Worm (Caenorhabditis elegans): Measurements from ENCODE around the gene fbxb-61.

The fbxb-61 gene

ce11 chrV:19282314-19282713 is 21.6 kb upstream of the fbxb-61 start, which contains the start of gene fbxb-117:
Gene fbxb-117, plus strand, starts transcription at chrV:19282614.
- TF ChIP-seq ceh-9 (tag; optimal IDR thresholded peaks at IDR 0.05) = no peak

- TF ChIP-seq nfya-1 (tag; optimal IDR thresholded peaks at IDR 0.05; ENCODE audit: insufficient read depth) (no peak), nhr-11 (tag; optimal IDR thresholded peaks at IDR 0.05) (no peak), nhr-25 (tag; optimal IDR thresholded peaks at IDR 0.05) (no peak), ceh-16 (tag; optimal IDR thresholded peaks at IDR 0.05) (no peak), nhr-237 (tag; optimal IDR thresholded peaks at IDR 0.05) (no peak), nhr-12 (tag; optimal IDR thresholded peaks at IDR 0.05) (no peak), ceh-82 (tag; optimal IDR thresholded peaks at IDR 0.05) (no peak), jun-1 (tag; optimal IDR thresholded peaks at IDR 0.05) (no peak), ceh-9 (tag; optimal IDR thresholded peaks at IDR 0.05) (no peak), daf-12 (tag; optimal IDR thresholded peaks at IDR 0.05) (no peak), mdl-1 (tag; optimal IDR thresholded peaks at IDR 0.05) (no peak)
These were observed 18.0 kb upstream of the fbxb-61 start for ce11 chrV:19285921-19286320.

- TF ChIP-seq nhr-28 (tag; optimal IDR thresholded peaks at IDR 0.05) (no peak), fos-1 (tag; optimal IDR thresholded peaks at IDR 0.05) (no peak), nhr-43 (tag; optimal IDR thresholded peaks at IDR 0.05; ENCODE audit: poor library complexity, severe bottlenecking) (no peak), nhr-23 (tag; optimal IDR thresholded peaks at IDR 0.05) (no peak), nhr-237 (tag; optimal IDR thresholded peaks at IDR 0.05) (no peak), R02D3.7 (tag; optimal IDR thresholded peaks at IDR 0.05) (no peak), ztf-4 (tag; optimal IDR thresholded peaks at IDR 0.05) (no peak), zag-1 (tag; optimal IDR thresholded peaks at IDR 0.05) (no peak), sea-2 (GFP tag; optimal IDR thresholded peaks at IDR 0.05) (no peak), nhr-67 (tag; optimal IDR thresholded peaks at IDR 0.05) (no peak), jun-1 (tag; optimal IDR thresholded peaks at IDR 0.05) (no peak), unc-39 (tag; optimal IDR thresholded peaks at IDR 0.05) (no peak), lin-39 (tag; optimal IDR thresholded peaks at IDR 0.05) (no peak), snpc-4 (tag; optimal IDR thresholded peaks at IDR 0.05) (no peak), nhr-11 (tag; optimal IDR thresholded peaks at IDR 0.05) (no peak), nhr-25 (tag; optimal IDR thresholded peaks at IDR 0.05) (no peak), ama-1 (optimal IDR thresholded peaks at IDR 0.05) (no peak), nhr-76 (tag; optimal IDR thresholded peaks at IDR 0.05) (no peak)
These were observed 15.7 kb upstream of the fbxb-61 start, which contains the start of the genes F55C9.3 and fbxb-57 for ce11 chrV:19288073-19288805. Gene F55C9.3, minus strand, starts transcription at chrV:19288173. Gene fbxb-57, plus strand, starts transcription at chrV:19288755.

- no peak for TF ChIP-seq nhr-67 (tag; optimal IDR thresholded peaks at IDR 0.05)
- TF ChIP-seq egl-27 (tag; optimal IDR thresholded peaks at IDR 0.05) = no peak
- no peak for TF ChIP-seq fkh-10 (GFP tag; optimal IDR thresholded peaks at IDR 0.05)
- TF ChIP-seq ceh-9 (tag; optimal IDR thresholded peaks at IDR 0.05) = no peak
- no peak for TF ChIP-seq nhr-237 (tag; optimal IDR thresholded peaks at IDR 0.05)
- TF ChIP-seq elt-3 (tag; optimal IDR thresholded peaks at IDR 0.05) = no peak
- no peak for TF ChIP-seq R02D3.7 (tag; optimal IDR thresholded peaks at IDR 0.05)
- no peak for TF ChIP-seq tbx-2 (tag; optimal IDR thresholded peaks at IDR 0.05)
- no peak for TF ChIP-seq ztf-11 (tag; optimal IDR thresholded peaks at IDR 0.05)
- no peak for TF ChIP-seq hmg-11 (tag; optimal IDR thresholded peaks at IDR 0.05)
- TF ChIP-seq ama-1 (optimal IDR thresholded peaks at IDR 0.05) = no peak
- TF ChIP-seq aly-2 (tag; optimal IDR thresholded peaks at IDR 0.05) = no peak
- TF ChIP-seq nhr-77 (tag; optimal IDR thresholded peaks at IDR 0.05) = no peak
- no peak for TF ChIP-seq ceh-82 (tag; optimal IDR thresholded peaks at IDR 0.05)
- TF ChIP-seq nhr-28 (tag; optimal IDR thresholded peaks at IDR 0.05) = no peak
- no peak for TF ChIP-seq egl-5 (tag; optimal IDR thresholded peaks at IDR 0.05)
These were observed 10.9 kb upstream of the fbxb-61 start, which contains the start of gene F55C9.5 for ce11 chrV:19293025-19293424. Gene F55C9.5, minus strand, starts transcription at chrV:19293125.

- no peak for TF ChIP-seq nhr-25 (tag; optimal IDR thresholded peaks at IDR 0.05)
- TF ChIP-seq fkh-10 (GFP tag; optimal IDR thresholded peaks at IDR 0.05) = no peak
- no peak for TF ChIP-seq sea-2 (GFP tag; optimal IDR thresholded peaks at IDR 0.05)
- no peak for TF ChIP-seq ZK546.5 (tag; optimal IDR thresholded peaks at IDR 0.05)
- TF ChIP-seq aly-2 (tag; optimal IDR thresholded peaks at IDR 0.05) = no peak
- no peak for TF ChIP-seq zag-1 (tag; optimal IDR thresholded peaks at IDR 0.05)
- no peak for TF ChIP-seq snpc-4 (tag; optimal IDR thresholded peaks at IDR 0.05)
- no peak for TF ChIP-seq ztf-4 (tag; optimal IDR thresholded peaks at IDR 0.05)
- no peak for TF ChIP-seq lin-15B (tag; optimal IDR thresholded peaks at IDR 0.05)
- TF ChIP-seq nhr-12 (tag; optimal IDR thresholded peaks at IDR 0.05) = no peak
- TF ChIP-seq eor-1 (tag; optimal IDR thresholded peaks at IDR 0.05) = no peak
These were observed 7.2 kb upstream of the fbxb-61 start, which contains the start of gene F55C9.6 for ce11 chrV:19296723-19297122. Gene F55C9.6, minus strand, starts transcription at chrV:19296823.

Measured in whole organism, L3 larva.